Fruit fly (Drosophila melanogaster) whole organism, prepupa: Measurements from ENCODE around the gene RAF2.

ENCODE experiments used
- CG10631 ChIP-seq: fragments of 200-800 bp; sonication (Bioruptor generic); optimal IDR thresholded peaks from 2 replicates; lab custom pipeline; 2016; ENCODE audit warnings: missing biosample characterization, missing genetic modification characterization
- CG10669 ChIP-seq: fragments of 200-800 bp; sonication (Bioruptor generic); optimal IDR thresholded peaks from 3 replicates; lab custom pipeline; 2018; ENCODE audit warnings: missing biosample characterization, mild to moderate bottlenecking, missing genetic modification characterization, moderate library complexity
- CG11902 ChIP-seq: fragments of 200-800 bp; sonication (Bioruptor generic); optimal IDR thresholded peaks from 3 replicates; lab custom pipeline; 2016; ENCODE audit warnings: missing biosample characterization, missing genetic modification characterization
- CG1621 ChIP-seq: fragments of 200-800 bp; sonication (Bioruptor generic); optimal IDR thresholded peaks from 3 replicates; lab custom pipeline; 2018; ENCODE audit warnings: missing biosample characterization, mild to moderate bottlenecking, missing genetic modification characterization
- CG3032 ChIP-seq: fragments of 200-800 bp; optimal IDR thresholded peaks from 2 replicates; lab custom pipeline; 2019; ENCODE audit warnings: missing biosample characterization, mild to moderate bottlenecking, missing genetic modification characterization, moderate library complexity
- CG31627 ChIP-seq: fragments of 200-800 bp; sonication (Bioruptor generic); optimal IDR thresholded peaks from 3 replicates; lab custom pipeline; 2016; ENCODE audit warnings: missing biosample characterization, missing genetic modification characterization
- CG3919 ChIP-seq: fragments of 200-800 bp; sonication (Bioruptor generic); optimal IDR thresholded peaks from 3 replicates; lab custom pipeline; 2016; ENCODE audit warnings: missing biosample characterization, missing genetic modification characterization
- CG6163 ChIP-seq: fragments of 200-800 bp; sonication (Bioruptor generic); IDR thresholded peaks from 3 replicates; pipeline ENCODE4 v1.3.6; 2022; ENCODE audit warnings: missing biosample characterization, missing genetic modification characterization
- CG6792 ChIP-seq: fragments of 200-800 bp; sonication (Bioruptor generic); optimal IDR thresholded peaks from 3 replicates; lab custom pipeline; 2016; ENCODE audit warnings: missing biosample characterization, missing genetic modification characterization
- CG8119 ChIP-seq: fragments of 200-800 bp; sonication (Bioruptor generic); IDR thresholded peaks from 3 replicates; pipeline ENCODE4 v1.3.6; 2022; ENCODE audit warnings: missing biosample characterization, missing genetic modification characterization
- CG8632 ChIP-seq: fragments of 200-800 bp; sonication (Bioruptor generic); optimal IDR thresholded peaks from 3 replicates; lab custom pipeline; 2016; ENCODE audit warnings: missing biosample characterization, missing genetic modification characterization
- CG9139 ChIP-seq: fragments of 200-800 bp; sonication (Bioruptor generic); optimal IDR thresholded peaks from 3 replicates; lab custom pipeline; 2017; ENCODE audit warnings: missing biosample characterization, mild to moderate bottlenecking, missing genetic modification characterization
- Eip75B ChIP-seq: fragments of 200-800 bp; sonication (Bioruptor generic); optimal IDR thresholded peaks from 3 replicates; lab custom pipeline; 2016; ENCODE audit warnings: missing biosample characterization, missing genetic modification characterization
- Eip78C ChIP-seq: fragments of 200-800 bp; sonication (Bioruptor generic); peaks from one replicate; lab custom pipeline; 2016; ENCODE audit warnings: missing biosample characterization, missing genetic modification characterization
- Ets21C ChIP-seq: fragments of 200-800 bp; sonication (Bioruptor generic); optimal IDR thresholded peaks from 3 replicates; lab custom pipeline; 2016; ENCODE audit warnings: missing biosample characterization, missing genetic modification characterization
- Gug ChIP-seq: fragments of 200-800 bp; sonication (Bioruptor generic); IDR thresholded peaks from 2 replicates; pipeline ENCODE4 v1.3.6; 2022; ENCODE audit warnings: missing biosample characterization, missing genetic modification characterization
- Hr38 ChIP-seq: sonication (Bioruptor generic); optimal IDR thresholded peaks from 2 replicates; lab custom pipeline; 2016; ENCODE audit warnings: missing biosample characterization, missing genetic modification characterization
- Hr39 ChIP-seq: fragments of 200-800 bp; sonication (Bioruptor generic); optimal IDR thresholded peaks from 2 replicates; lab custom pipeline; 2016; ENCODE audit warnings: missing biosample characterization, missing genetic modification characterization
- Lpt ChIP-seq: fragments of 200-800 bp; sonication (Bioruptor generic); optimal IDR thresholded peaks from 3 replicates; lab custom pipeline; 2016; ENCODE audit warnings: missing biosample characterization, missing genetic modification characterization
- Met ChIP-seq: fragments of 200-800 bp; sonication (Bioruptor generic); optimal IDR thresholded peaks from 3 replicates; lab custom pipeline; 2016; ENCODE audit warnings: missing biosample characterization, missing genetic modification characterization
- Smox ChIP-seq: fragments of 200-800 bp; sonication (Bioruptor generic); optimal IDR thresholded peaks from 3 replicates; lab custom pipeline; 2016; ENCODE audit warnings: missing biosample characterization, missing genetic modification characterization
- Sox102F ChIP-seq: fragments of 200-800 bp; sonication (Bioruptor generic); optimal IDR thresholded peaks from 2 replicates; lab custom pipeline; 2016; ENCODE audit warnings: missing biosample characterization, mild to moderate bottlenecking, missing genetic modification characterization
- Sox14 ChIP-seq: fragments of 200-800 bp; sonication (Bioruptor generic); optimal IDR thresholded peaks from 3 replicates; lab custom pipeline; 2016; ENCODE audit warnings: missing biosample characterization, missing genetic modification characterization
- Sox15 ChIP-seq: fragments of 200-800 bp; sonication (Bioruptor generic); optimal IDR thresholded peaks from 3 replicates; lab custom pipeline; 2016; ENCODE audit warnings: missing biosample characterization, missing genetic modification characterization
- achi ChIP-seq: fragments of 200-800 bp; sonication (Bioruptor generic); optimal IDR thresholded peaks from 3 replicates; lab custom pipeline; 2016; ENCODE audit warnings: missing biosample characterization, missing genetic modification characterization
- acj6 ChIP-seq: fragments of 200-800 bp; sonication (Bioruptor generic); optimal IDR thresholded peaks from 3 replicates; lab custom pipeline; 2016; ENCODE audit warnings: missing biosample characterization, missing genetic modification characterization
- cyc ChIP-seq: fragments of 200-800 bp; sonication (Bioruptor generic); optimal IDR thresholded peaks from 3 replicates; lab custom pipeline; 2016; ENCODE audit warnings: missing biosample characterization, missing genetic modification characterization
- dac ChIP-seq: fragments of 200-800 bp; sonication (Bioruptor generic); optimal IDR thresholded peaks from 2 replicates; lab custom pipeline; 2017; ENCODE audit warnings: missing biosample characterization, mild to moderate bottlenecking, missing genetic modification characterization
- eg ChIP-seq: fragments of 200-800 bp; sonication (Bioruptor generic); IDR thresholded peaks from 3 replicates; pipeline ENCODE4 v1.3.6; 2022; ENCODE audit warnings: missing biosample characterization, missing genetic modification characterization
- esn ChIP-seq: fragments of 200-800 bp; sonication (Bioruptor generic); optimal IDR thresholded peaks from 2 replicates; lab custom pipeline; 2016; ENCODE audit warnings: missing biosample characterization, mild to moderate bottlenecking, missing genetic modification characterization, moderate library complexity
- fd85E ChIP-seq: fragments of 200-800 bp; sonication (Bioruptor generic); optimal IDR thresholded peaks from 3 replicates; lab custom pipeline; 2016; ENCODE audit warnings: missing biosample characterization, missing genetic modification characterization
- fkh ChIP-seq: fragments of 200-800 bp; sonication (Bioruptor generic); optimal IDR thresholded peaks from 3 replicates; lab custom pipeline; 2017; ENCODE audit warnings: missing biosample characterization, mild to moderate bottlenecking, missing genetic modification characterization, moderate library complexity
- lz ChIP-seq: fragments of 200-800 bp; sonication (Bioruptor generic); optimal IDR thresholded peaks from 3 replicates; lab custom pipeline; 2016; ENCODE audit warnings: missing biosample characterization, missing genetic modification characterization
- net ChIP-seq: fragments of 200-800 bp; sonication (Bioruptor generic); optimal IDR thresholded peaks from 3 replicates; lab custom pipeline; 2016; ENCODE audit warnings: missing biosample characterization, missing genetic modification characterization
- pdm3 ChIP-seq: fragments of 200-800 bp; sonication (Bioruptor generic); optimal IDR thresholded peaks from 3 replicates; lab custom pipeline; 2016; ENCODE audit warnings: missing biosample characterization, missing genetic modification characterization
- salr ChIP-seq, 2 experiments: fragments of 200-800 bp; sonication (Bioruptor generic); optimal IDR thresholded peaks; 3 replicates each; lab custom pipeline; 2016 to 2018; ENCODE audit warnings: missing biosample characterization in 2 of 2, missing genetic modification characterization in 2 of 2, mild to moderate bottlenecking in 1 of 2
- spab ChIP-seq: fragments of 200-800 bp; sonication (Bioruptor generic); optimal IDR thresholded peaks from 2 replicates; lab custom pipeline; 2017; ENCODE audit warnings: missing biosample characterization, mild to moderate bottlenecking, missing genetic modification characterization, missing genetic modification reagents
- topi ChIP-seq: fragments of 200-800 bp; sonication (Bioruptor generic); optimal IDR thresholded peaks from 3 replicates; lab custom pipeline; 2016; ENCODE audit warnings: missing biosample characterization, missing genetic modification characterization

Gene RAF2

DNA sequence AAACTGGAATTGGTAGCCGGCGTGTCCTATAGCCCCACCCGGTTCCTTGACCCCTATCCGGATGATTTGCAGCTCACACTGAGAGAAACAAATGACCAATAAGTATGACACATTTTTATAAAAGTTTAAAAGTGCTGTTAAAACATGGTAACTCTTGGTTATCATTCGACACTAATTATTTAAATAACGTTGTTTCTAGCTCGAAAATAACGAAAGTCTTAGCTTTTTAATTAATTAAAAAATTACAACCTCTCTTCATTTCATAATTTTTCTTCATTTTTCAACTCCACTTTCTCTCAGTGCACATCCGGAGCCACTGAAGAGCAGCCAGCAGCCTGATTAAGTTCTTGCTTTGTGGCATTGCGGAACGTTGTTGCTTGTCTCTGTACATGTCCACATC lies 21.9 kb upstream of the RAF2 start (continued):
- peak; percentile 79 for TF ChIP-seq CG11902 (GFP tag; lab: Kevin White, UChicago)
- peak; percentile 91 for TF ChIP-seq topi (GFP tag; lab: Kevin White, UChicago)
- peak; percentile 90 for TF ChIP-seq CG8632 (GFP tag; lab: Kevin White, UChicago)
- TF ChIP-seq Lpt (GFP tag; lab: Kevin White, UChicago): peak; percentile 66
- no peak for TF ChIP-seq fkh
- TF ChIP-seq salr (GFP tag; optimal IDR thresholded peaks at IDR 0.05; lab: Kevin White, UChicago): peak; percentile 75
- TF ChIP-seq CG10669 (GFP tag; lab: Kevin White, UChicago): peak; percentile 85
- peak; percentile 85 for TF ChIP-seq Met (GFP tag; lab: Kevin White, UChicago)
- TF ChIP-seq Gug: no peak
- peak; percentile 93 for TF ChIP-seq Eip75B (GFP tag; lab: Kevin White, UChicago)
- peak; percentile 93 for TF ChIP-seq CG3032
- TF ChIP-seq Smox (GFP tag; lab: Kevin White, UChicago): peak; percentile 85
- TF ChIP-seq dac (GFP tag; lab: Kevin White, UChicago): no peak
- peak; percentile 84 for TF ChIP-seq CG1621 (tag; lab: Kevin White, UChicago)
- TF ChIP-seq CG3919: peak; percentile 92
- TF ChIP-seq Sox15 (GFP tag; lab: Kevin White, UChicago): peak; percentile 65
- TF ChIP-seq Ets21C: peak; percentile 69
- peak; percentile 86 for TF ChIP-seq achi (GFP tag; lab: Kevin White, UChicago)
- peak; percentile 75 for TF ChIP-seq Hr39
- peak; percentile 83 for TF ChIP-seq lz
- no peak; the same call in 1 of the 3 replicates for TF ChIP-seq CG6163 (GFP tag; lab: Robert Waterston, UW)
- peak; percentile 88 for TF ChIP-seq acj6
- peak; percentile 63 for TF ChIP-seq fd85E (GFP tag; lab: Kevin White, UChicago)
- TF ChIP-seq Sox102F (GFP tag; lab: Kevin White, UChicago): peak; percentile 85
- TF ChIP-seq Hr38 (GFP tag; lab: Kevin White, UChicago): no peak
- peak; percentile 88 for TF ChIP-seq net
- peak; percentile 86 for TF ChIP-seq CG6792 (GFP tag; lab: Kevin White, UChicago)
- peak; percentile 81 for TF ChIP-seq CG8119 (GFP tag; lab: Robert Waterston, UW)
- TF ChIP-seq Sox14 (GFP tag; lab: Kevin White, UChicago): peak; percentile 87
- no peak for TF ChIP-seq eg (GFP tag; lab: Robert Waterston, UW)

DNA sequence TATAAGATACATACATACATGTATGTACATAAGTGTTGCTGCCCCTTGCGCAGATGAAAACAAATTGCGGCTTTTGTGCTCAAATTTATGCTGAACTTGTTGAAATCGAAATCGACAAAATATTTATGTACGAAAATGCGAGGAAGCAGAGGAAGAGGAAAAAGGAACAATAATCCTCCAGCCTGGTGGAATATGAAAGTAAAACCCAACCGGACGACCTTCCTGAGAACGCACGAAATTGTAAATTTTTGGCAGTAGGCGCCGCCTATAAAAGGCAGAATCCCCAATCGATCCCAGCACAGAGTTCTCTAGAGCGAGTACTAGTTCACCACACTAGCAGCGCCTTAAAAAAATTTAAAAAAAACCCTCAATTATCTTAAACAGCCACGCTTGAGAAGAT lies 21.5 kb upstream of the RAF2 start, which contains the start of gene Cpr72Eb:
TSS of gene Cpr72Eb (plus strand) at position 301 of the 400 bp plus-strand sequence.
- TF ChIP-seq cyc (GFP tag; lab: Kevin White, UChicago) (no peak), CG10631 (GFP tag; lab: Kevin White, UChicago) (no peak), eg (GFP tag; lab: Robert Waterston, UW) (no peak), dac (GFP tag; lab: Kevin White, UChicago) (no peak), CG9139 (GFP tag; lab: Kevin White, UChicago) (no peak), CG8119 (GFP tag; lab: Robert Waterston, UW) (no peak), Eip78C (GFP tag; lab: Kevin White, UChicago) (no peak), Smox (GFP tag; lab: Kevin White, UChicago) (no peak), CG31627 (GFP tag; lab: Kevin White, UChicago) (no peak), spab (GFP tag; lab: Kevin White, UChicago) (no peak), Gug (no peak), CG8632 (GFP tag; lab: Kevin White, UChicago) (no peak), Sox15 (GFP tag; lab: Kevin White, UChicago) (no peak), CG3032 (no peak)

DNA sequence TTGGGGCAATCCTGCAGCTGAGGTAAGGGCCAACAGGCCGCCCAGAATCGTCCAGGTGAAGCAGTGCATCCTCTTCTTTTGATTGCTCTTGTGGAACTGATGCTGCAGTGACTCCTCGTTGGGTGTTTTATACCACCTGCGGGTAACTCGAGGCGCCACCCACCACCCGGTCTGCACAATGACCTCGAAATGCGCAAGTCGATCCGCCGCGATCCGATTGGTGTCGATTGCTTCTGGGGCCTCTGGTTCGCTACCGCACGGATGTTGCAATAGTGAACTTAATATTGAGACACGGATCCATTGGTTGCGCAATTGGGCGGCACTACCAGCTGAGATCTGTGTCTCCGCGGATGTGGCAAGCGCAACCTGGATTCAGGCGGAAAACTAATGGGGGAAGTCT lies 18.9 kb upstream of the RAF2 start, which contains the start of gene Cpr72Ec:
TSS of gene Cpr72Ec (minus strand) at position 101 of the 400 bp plus-strand sequence.
- TF ChIP-seq Sox15 (GFP tag; lab: Kevin White, UChicago): no peak
- TF ChIP-seq CG6163 (GFP tag; lab: Robert Waterston, UW): no peak
- TF ChIP-seq CG9139 (GFP tag; lab: Kevin White, UChicago): no peak
- no peak for TF ChIP-seq pdm3 (GFP tag; lab: Kevin White, UChicago)
- no peak for TF ChIP-seq eg (GFP tag; lab: Robert Waterston, UW)
- no peak for TF ChIP-seq esn (GFP tag; lab: Kevin White, UChicago)
- no peak for TF ChIP-seq CG10669 (GFP tag; lab: Kevin White, UChicago)
